Fruit fly (Drosophila melanogaster) Kc167 (cell line): ENCODE results near the gene Art6.

Source experiments
- Sin3A ChIP-seq: fragments of >200 bp; optimal IDR thresholded peaks from 2 replicates; lab custom pipeline; 2018; ENCODE audit warnings: missing external identifiers
- h ChIP-seq: fragments of >200 bp; optimal IDR thresholded peaks from 3 replicates; lab custom pipeline; 2018; ENCODE audit warnings: missing external identifiers
- insv ChIP-seq: fragments of >200 bp; optimal IDR thresholded peaks from 3 replicates; lab custom pipeline; 2018; ENCODE audit warnings: missing external identifiers
- psq ChIP-seq: fragments of >200 bp; optimal IDR thresholded peaks from 2 replicates; lab custom pipeline; 2017; ENCODE audit warnings: missing external identifiers
- ttk ChIP-seq: sonication (Bioruptor generic); optimal IDR thresholded peaks from 2 replicates; lab custom pipeline; 2017; ENCODE audit warnings: missing external identifiers

DNA sequence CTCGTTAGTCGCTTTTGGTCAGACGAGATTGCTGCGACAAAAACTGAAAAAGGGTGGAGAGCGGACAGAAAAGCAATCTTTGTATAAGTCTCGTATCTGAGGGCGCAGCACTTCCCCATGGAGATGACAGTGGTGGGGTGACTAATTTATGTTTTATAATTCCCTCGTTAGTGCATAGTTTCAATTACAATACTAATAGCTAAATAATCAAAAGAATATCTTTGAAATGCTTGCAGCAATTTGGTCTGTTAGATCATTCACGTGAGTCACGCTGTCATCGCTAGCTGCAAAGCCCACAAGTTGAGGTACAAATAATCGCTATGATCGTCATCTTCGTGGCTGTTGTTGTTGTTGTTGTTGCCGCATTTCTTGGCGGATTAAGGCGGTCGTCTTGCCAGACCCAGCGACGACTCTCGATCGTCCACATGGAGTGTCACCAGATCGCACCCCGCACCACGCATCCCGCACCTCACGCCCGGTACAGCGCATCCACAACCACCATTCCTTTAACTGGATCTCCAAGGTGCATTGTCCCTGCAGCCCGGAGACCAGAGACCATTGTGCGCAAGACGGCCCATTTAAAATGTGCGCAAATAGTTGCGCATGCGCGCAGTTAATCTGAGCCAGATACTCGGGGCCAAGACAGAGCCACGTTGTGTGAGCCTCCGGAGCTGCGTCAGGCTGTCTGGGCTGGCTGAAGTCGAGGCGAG is 23.7 kb downstream of the Art6 start:
- TF ChIP-seq ttk (no peak), h (lab: Kevin White, UChicago) (no peak), insv (lab: Kevin White, UChicago) (no peak), Sin3A (no peak), psq (lab: Kevin White, UChicago) (no peak)
